Worm (Caenorhabditis elegans): ENCODE results near the gene hog-1.
A peak's percentile ranks its signal among the peaks of the same experiment; 100 is the strongest.

The hog-1 gene

ce11 chrX:5820880-5821279 lies 33.2 kb downstream of the hog-1 start:
- no peak for TF ChIP-seq W03F9.2 (tag; optimal IDR thresholded peaks at IDR 0.05)
- no peak for TF ChIP-seq dao-5 (tag; optimal IDR thresholded peaks at IDR 0.05)
- TF ChIP-seq him-1 (tag; optimal IDR thresholded peaks at IDR 0.05) = no peak

DNA sequence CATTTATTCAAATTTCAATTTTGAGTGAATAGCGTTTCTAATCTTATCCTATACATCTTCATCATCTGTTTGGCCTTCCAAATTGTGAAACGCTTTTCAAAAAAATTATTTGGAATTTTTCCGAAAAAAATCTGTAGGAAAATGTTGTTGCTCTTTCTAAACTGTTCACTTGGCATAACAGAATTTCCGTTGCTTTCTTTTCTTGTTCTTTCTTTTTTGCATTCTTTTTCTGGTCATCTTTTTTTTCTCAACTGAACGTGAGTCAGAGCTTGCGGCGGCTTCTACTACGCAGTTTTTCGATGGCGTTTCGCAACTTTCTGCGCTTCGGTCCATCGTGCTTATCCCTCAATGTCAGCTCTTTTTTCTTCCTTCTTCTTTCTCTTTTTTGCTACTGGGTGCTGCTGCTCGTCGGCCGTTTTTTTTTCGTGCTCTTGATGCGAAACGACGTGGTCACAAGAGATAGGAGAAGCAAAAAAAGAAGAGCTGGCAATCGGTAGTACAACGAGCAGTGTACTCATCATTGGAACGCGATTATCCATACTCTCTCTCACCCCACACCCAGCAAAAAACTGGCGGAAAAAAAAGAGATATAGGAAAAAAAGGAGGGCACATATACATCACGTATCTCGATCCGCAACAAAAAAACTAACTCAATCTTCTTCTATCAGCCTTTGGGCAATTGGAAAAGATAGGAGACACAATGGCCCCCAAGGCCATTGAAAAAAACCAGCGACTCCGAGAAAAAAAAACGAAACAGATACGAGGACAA lies 34.2 kb downstream of the hog-1 start:
- TF ChIP-seq W03F9.2 (tag; optimal IDR thresholded peaks at IDR 0.05) (no peak), dao-5 (tag; optimal IDR thresholded peaks at IDR 0.05) (no peak), him-1 (tag; optimal IDR thresholded peaks at IDR 0.05) (peak; percentile 66)

ce11 chrX:5818176-5818575 lies 35.9 kb downstream of the hog-1 start:
- TF ChIP-seq dao-5 (tag; optimal IDR thresholded peaks at IDR 0.05) = no peak
- TF ChIP-seq him-1 (tag; optimal IDR thresholded peaks at IDR 0.05) = no peak
- no peak for TF ChIP-seq W03F9.2 (tag; optimal IDR thresholded peaks at IDR 0.05)

ce11 chrX:5817078-5817477 lies 37.0 kb downstream of the hog-1 start:
- TF ChIP-seq him-1 (tag; optimal IDR thresholded peaks at IDR 0.05) (no peak), dao-5 (tag; optimal IDR thresholded peaks at IDR 0.05) (no peak), W03F9.2 (tag; optimal IDR thresholded peaks at IDR 0.05) (no peak)

ce11 chrX:5816346-5816745 lies 37.7 kb downstream of the hog-1 start:
- TF ChIP-seq him-1 (tag; optimal IDR thresholded peaks at IDR 0.05) (peak; percentile 27), W03F9.2 (tag; optimal IDR thresholded peaks at IDR 0.05) (no peak)

DNA sequence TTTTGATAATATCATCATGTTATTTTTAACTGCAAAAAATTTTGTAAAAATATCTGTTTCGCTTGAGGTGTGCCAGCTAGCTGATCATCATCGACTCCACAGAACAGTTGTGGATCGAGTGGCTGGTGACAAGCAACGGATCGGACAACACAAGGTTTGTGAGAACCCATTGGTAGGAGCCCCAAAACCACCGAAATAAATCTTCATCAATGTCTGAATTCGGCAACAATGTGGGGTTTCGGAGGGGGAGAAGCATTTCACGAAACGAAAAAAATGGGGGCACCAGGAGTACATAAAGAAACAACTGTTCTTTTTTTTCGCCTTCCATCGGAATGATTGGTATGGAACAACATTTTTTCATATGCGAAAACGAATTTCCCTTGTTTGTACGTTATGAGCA lies 38.7 kb downstream of the hog-1 start:
- no peak for TF ChIP-seq dao-5 (tag; optimal IDR thresholded peaks at IDR 0.05)
- TF ChIP-seq W03F9.2 (tag; optimal IDR thresholded peaks at IDR 0.05) = no peak
- no peak for TF ChIP-seq him-1 (tag; optimal IDR thresholded peaks at IDR 0.05)

- no peak for TF ChIP-seq W03F9.2 (tag; optimal IDR thresholded peaks at IDR 0.05)
- TF ChIP-seq dao-5 (tag; optimal IDR thresholded peaks at IDR 0.05) = no peak
- TF ChIP-seq him-1 (tag; optimal IDR thresholded peaks at IDR 0.05) = no peak
Observed at ce11 chrX:5814342-5814741, 39.7 kb downstream of the hog-1 start.

DNA sequence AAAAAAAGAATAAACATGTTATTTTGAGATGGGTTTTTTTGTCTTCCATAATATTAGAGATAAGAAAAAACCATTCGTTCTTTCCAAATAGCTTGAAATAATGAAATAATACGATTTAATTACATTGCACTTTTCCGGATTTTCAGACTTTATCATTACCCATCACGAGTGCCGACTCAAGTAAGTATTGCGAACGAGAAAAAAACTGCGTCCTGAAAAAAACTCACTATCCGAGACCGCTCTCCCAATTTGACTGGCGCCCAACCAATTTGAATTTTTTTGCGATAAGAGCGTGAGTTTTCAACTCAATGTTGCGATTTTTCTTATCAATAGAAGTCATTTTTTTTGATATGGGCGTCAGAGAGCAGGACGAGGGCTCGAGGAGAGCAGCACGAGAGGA lies 41.0 kb downstream of the hog-1 start:
- TF ChIP-seq dao-5 (tag; optimal IDR thresholded peaks at IDR 0.05) (no peak), him-1 (tag; optimal IDR thresholded peaks at IDR 0.05) (no peak), W03F9.2 (tag; optimal IDR thresholded peaks at IDR 0.05) (no peak)

DNA sequence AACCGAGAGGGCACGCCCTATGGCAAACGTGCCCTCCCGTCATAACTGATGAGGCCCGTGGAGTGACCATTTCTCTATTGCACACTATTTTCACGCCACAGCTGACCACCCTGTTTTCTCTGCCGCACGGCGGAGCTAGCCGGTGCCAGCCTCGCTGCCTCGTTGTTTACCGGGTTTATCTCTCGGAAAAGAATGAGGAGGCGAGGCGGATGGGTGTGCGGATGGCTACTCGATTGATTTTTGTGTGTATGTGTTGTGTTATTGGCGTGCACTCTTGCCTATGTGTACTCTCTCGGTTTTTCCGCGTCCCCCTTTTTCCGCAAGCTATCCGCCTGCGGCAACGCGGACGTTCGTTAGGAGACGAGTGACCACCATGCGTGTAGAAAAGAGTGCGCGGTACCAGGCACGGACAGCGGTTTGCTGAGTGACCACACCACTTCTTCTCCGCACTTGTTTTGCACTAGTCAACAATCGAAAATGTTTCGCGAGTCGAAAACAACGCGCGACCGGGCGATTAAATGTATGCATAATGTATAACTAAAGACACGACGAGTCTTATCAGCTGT lies 42.0 kb downstream of the hog-1 start:
- TF ChIP-seq him-1 (tag; optimal IDR thresholded peaks at IDR 0.05) (no peak), W03F9.2 (tag; optimal IDR thresholded peaks at IDR 0.05) (no peak), dao-5 (tag; optimal IDR thresholded peaks at IDR 0.05) (no peak)

DNA sequence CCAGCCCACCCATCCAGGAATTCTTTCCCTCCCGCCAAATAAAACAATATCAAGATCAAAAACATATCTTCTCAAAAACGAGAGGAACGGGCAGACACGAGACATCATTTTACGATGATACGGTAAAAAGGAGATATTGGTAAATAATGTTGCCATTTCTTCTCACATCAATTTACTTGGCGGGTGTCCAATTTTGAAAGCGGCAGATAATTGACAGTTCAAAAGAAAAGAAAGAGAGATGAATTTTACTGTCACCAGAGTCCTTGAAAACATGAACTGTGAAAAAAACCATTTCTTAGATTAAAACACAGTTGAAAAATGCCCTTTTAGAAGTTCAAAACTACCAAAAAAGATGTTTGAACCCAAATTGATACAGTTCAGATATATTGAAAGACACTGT lies 43.4 kb downstream of the hog-1 start:
- TF ChIP-seq him-1 (tag; optimal IDR thresholded peaks at IDR 0.05) (no peak), dao-5 (tag; optimal IDR thresholded peaks at IDR 0.05) (no peak), W03F9.2 (tag; optimal IDR thresholded peaks at IDR 0.05) (no peak)

DNA sequence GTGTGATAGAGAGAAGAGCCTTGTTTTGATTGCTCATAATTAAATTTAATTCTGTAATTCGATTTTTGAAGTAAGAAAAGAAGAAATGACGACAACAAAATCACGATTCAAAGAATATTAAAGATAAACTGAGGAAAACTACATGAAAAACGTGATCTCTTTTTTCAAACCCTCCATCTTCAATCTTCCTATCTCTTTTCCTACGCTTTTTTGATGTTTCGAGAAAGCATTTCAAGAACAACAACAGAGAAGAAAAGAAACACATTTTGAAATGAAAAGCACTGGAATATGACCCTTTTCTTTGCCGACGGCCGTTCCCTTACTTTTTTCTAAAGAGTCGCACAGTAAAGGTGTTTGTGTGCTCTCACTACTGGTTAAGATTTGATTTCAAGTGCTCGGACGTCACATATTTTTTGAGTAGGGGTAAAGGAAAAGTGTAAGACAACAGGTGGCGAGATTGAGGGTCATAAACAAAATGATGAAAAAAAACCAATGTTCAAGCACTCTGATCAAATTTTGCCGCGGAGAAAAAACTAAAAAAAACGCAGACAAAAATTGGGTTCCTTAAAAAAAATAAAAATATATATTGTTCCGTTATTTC lies 48.1 kb downstream of the hog-1 start, which contains the start of gene F13D11.3:
Gene F13D11.3, minus strand, starts transcription at position 51 of the 601 bp plus-strand sequence.
- no peak for TF ChIP-seq dao-5 (tag; optimal IDR thresholded peaks at IDR 0.05)
- TF ChIP-seq him-1 (tag; optimal IDR thresholded peaks at IDR 0.05) = no peak
- no peak for TF ChIP-seq W03F9.2 (tag; optimal IDR thresholded peaks at IDR 0.05)

ce11 chrX:5803492-5803891 lies 50.6 kb downstream of the hog-1 start:
- TF ChIP-seq him-1 (tag; optimal IDR thresholded peaks at IDR 0.05) = no peak

ce11 chrX:5802582-5802981 lies 51.5 kb downstream of the hog-1 start:
- TF ChIP-seq dao-5 (tag; optimal IDR thresholded peaks at IDR 0.05) (no peak), him-1 (tag; optimal IDR thresholded peaks at IDR 0.05) (no peak), W03F9.2 (tag; optimal IDR thresholded peaks at IDR 0.05) (no peak)
